Worm (Caenorhabditis elegans) whole organism, L2 larva: ENCODE results near the gene ccep-135.
A peak's percentile ranks its signal among the peaks of the same experiment; 100 is the strongest.

Experiments used
- C34F6.9 ChIP-seq: fragments of 150-350 bp; optimal IDR thresholded peaks from 2 replicates; lab custom pipeline; 2014; ENCODE audit warnings: missing biosample characterization, missing genetic modification characterization
- F13H6.1 ChIP-seq: sonication (generic microtip); optimal IDR thresholded peaks from 2 replicates; lab custom pipeline; 2016; ENCODE audit warnings: missing genetic modification characterization, missing compliant biosample characterization
- R02D3.7 ChIP-seq: fragments of 150-350 bp; optimal IDR thresholded peaks from 2 replicates; lab custom pipeline; 2014; ENCODE audit warnings: missing biosample characterization, missing genetic modification characterization
- Y55F3AM.14 ChIP-seq: fragments of 200-800 bp; sonication (Bioruptor generic); optimal IDR thresholded peaks from 2 replicates; lab custom pipeline; 2018; ENCODE audit warnings: mild to moderate bottlenecking, missing genetic modification characterization, missing compliant biosample characterization
- ZK546.5 ChIP-seq: sonication (generic microtip); optimal IDR thresholded peaks from 2 replicates; lab custom pipeline; 2017; ENCODE audit warnings: missing biosample characterization, missing genetic modification characterization
- alr-1 ChIP-seq: fragments of 150-350 bp; optimal IDR thresholded peaks from 2 replicates; lab custom pipeline; 2014; ENCODE audit warnings: missing biosample characterization, missing genetic modification characterization
- aly-2 ChIP-seq: fragments of 150-350 bp; optimal IDR thresholded peaks from 2 replicates; lab custom pipeline; 2014; ENCODE audit warnings: missing biosample characterization, missing genetic modification characterization
- ama-1 ChIP-seq: fragments of 150-350 bp; optimal IDR thresholded peaks from 2 replicates; lab custom pipeline; 2018; ENCODE audit warnings: inconsistent platforms
- blmp-1 ChIP-seq: sonication (generic microtip); optimal IDR thresholded peaks from 2 replicates; lab custom pipeline; 2017; ENCODE audit warnings: missing genetic modification characterization, mild to moderate bottlenecking, missing compliant biosample characterization, antibody characterized with exemption, moderate library complexity; ENCODE audit not compliant: insufficient read depth
- ceh-16 ChIP-seq: fragments of 150-350 bp; optimal IDR thresholded peaks from 2 replicates; lab custom pipeline; 2014; ENCODE audit warnings: missing biosample characterization, missing genetic modification characterization
- ceh-82 ChIP-seq: fragments of 150-350 bp; optimal IDR thresholded peaks from 2 replicates; lab custom pipeline; 2014; ENCODE audit warnings: missing biosample characterization, missing genetic modification characterization
- crh-2 ChIP-seq: sonication (generic microtip); optimal IDR thresholded peaks from 2 replicates; lab custom pipeline; 2017; ENCODE audit warnings: missing biosample characterization, missing genetic modification characterization
- dmd-4 ChIP-seq: sonication (generic microtip); optimal IDR thresholded peaks from 2 replicates; lab custom pipeline; 2017; ENCODE audit warnings: missing biosample characterization, missing genetic modification characterization
- egl-27 ChIP-seq: sonication (generic microtip); optimal IDR thresholded peaks from 3 replicates; lab custom pipeline; 2017; ENCODE audit warnings: missing biosample characterization, missing genetic modification reagents, missing genetic modification characterization
- elt-1 ChIP-seq: fragments of 150-350 bp; optimal IDR thresholded peaks from 2 replicates; lab custom pipeline; 2014; ENCODE audit warnings: missing biosample characterization, missing genetic modification characterization
- elt-3 ChIP-seq: sonication (generic microtip); optimal IDR thresholded peaks from 2 replicates; lab custom pipeline; 2017; ENCODE audit warnings: missing biosample characterization, missing genetic modification characterization
- fos-1 ChIP-seq: fragments of 150-350 bp; optimal IDR thresholded peaks from 2 replicates; lab custom pipeline; 2014; ENCODE audit warnings: missing biosample characterization, missing genetic modification characterization
- gmeb-1 ChIP-seq: fragments of 150-350 bp; optimal IDR thresholded peaks from 2 replicates; lab custom pipeline; 2014; ENCODE audit warnings: missing biosample characterization, missing genetic modification characterization
- lin-11 ChIP-seq: fragments of 150-350 bp; sonication (generic microtip); optimal IDR thresholded peaks from 2 replicates; lab custom pipeline; 2014; ENCODE audit warnings: missing biosample characterization, missing genetic modification characterization, inconsistent platforms, mixed read lengths
- lin-13 ChIP-seq: fragments of 150-350 bp; optimal IDR thresholded peaks from 2 replicates; lab custom pipeline; 2014; ENCODE audit warnings: missing biosample characterization, missing genetic modification reagents, missing genetic modification characterization
- lin-39 ChIP-seq: fragments of 150-350 bp; optimal IDR thresholded peaks from 2 replicates; lab custom pipeline; 2014; ENCODE audit warnings: missing biosample characterization, missing genetic modification reagents, missing genetic modification characterization
- lsy-2 ChIP-seq, 2 experiments: fragments of 150-350 bp in 1 of 2; sonication (generic microtip) in 1 of 2; optimal IDR thresholded peaks; 2 replicates each; lab custom pipeline; 2014 to 2017; ENCODE audit warnings: missing biosample characterization in 2 of 2, missing genetic modification characterization in 2 of 2
- mab-5 ChIP-seq: fragments of 150-350 bp; optimal IDR thresholded peaks from 2 replicates; lab custom pipeline; 2014; ENCODE audit warnings: missing biosample characterization, missing genetic modification characterization
- mbf-1 ChIP-seq: sonication (generic microtip); optimal IDR thresholded peaks from 2 replicates; lab custom pipeline; 2017; ENCODE audit warnings: missing biosample characterization, missing genetic modification characterization
- mdl-1 ChIP-seq, 2 experiments: fragments of 150-350 bp in 1 of 2; sonication (generic microtip) in 1 of 2; optimal IDR thresholded peaks; 2 replicates each; lab custom pipeline; 2017; ENCODE audit warnings: missing biosample characterization in 2 of 2, missing genetic modification characterization in 2 of 2
- nhr-10 ChIP-seq: sonication (generic microtip); optimal IDR thresholded peaks from 2 replicates; lab custom pipeline; 2017; ENCODE audit warnings: missing biosample characterization, missing genetic modification characterization
- nhr-11 ChIP-seq: fragments of 150-350 bp; optimal IDR thresholded peaks from 2 replicates; lab custom pipeline; 2014; ENCODE audit warnings: missing biosample characterization, missing genetic modification characterization
- nhr-12 ChIP-seq: fragments of 150-350 bp; optimal IDR thresholded peaks from 2 replicates; lab custom pipeline; 2014; ENCODE audit warnings: missing biosample characterization, missing genetic modification characterization
- nhr-129 ChIP-seq: fragments of 150-350 bp; optimal IDR thresholded peaks from 2 replicates; lab custom pipeline; 2014; ENCODE audit warnings: missing biosample characterization, missing genetic modification characterization
- nhr-21 ChIP-seq: fragments of 150-350 bp; optimal IDR thresholded peaks from 2 replicates; lab custom pipeline; 2014; ENCODE audit warnings: missing biosample characterization, missing genetic modification characterization
- nhr-23 ChIP-seq: fragments of 150-350 bp; optimal IDR thresholded peaks from 2 replicates; lab custom pipeline; 2014; ENCODE audit warnings: missing biosample characterization, missing genetic modification reagents, missing genetic modification characterization
- nhr-237 ChIP-seq: fragments of 150-350 bp; optimal IDR thresholded peaks from 2 replicates; lab custom pipeline; 2014; ENCODE audit warnings: missing biosample characterization, missing genetic modification characterization
- nhr-25 ChIP-seq: fragments of 150-350 bp; sonication (generic microtip); optimal IDR thresholded peaks from 3 replicates; lab custom pipeline; 2014; ENCODE audit warnings: missing biosample characterization, missing genetic modification characterization
- nhr-6 ChIP-seq: fragments of 150-350 bp; optimal IDR thresholded peaks from 2 replicates; lab custom pipeline; 2014; ENCODE audit warnings: missing biosample characterization, missing genetic modification characterization
- nhr-77 ChIP-seq: fragments of 150-350 bp; optimal IDR thresholded peaks from 2 replicates; lab custom pipeline; 2014; ENCODE audit warnings: missing biosample characterization, missing genetic modification characterization
- peb-1 ChIP-seq: fragments of 150-350 bp; optimal IDR thresholded peaks from 2 replicates; lab custom pipeline; 2014; ENCODE audit warnings: missing biosample characterization, missing genetic modification characterization
- sem-4 ChIP-seq: fragments of 150-350 bp; optimal IDR thresholded peaks from 2 replicates; lab custom pipeline; 2014; ENCODE audit warnings: missing biosample characterization, missing genetic modification reagents, missing genetic modification characterization
- skn-1 ChIP-seq: sonication (generic microtip); optimal IDR thresholded peaks from 2 replicates; lab custom pipeline; 2017; ENCODE audit warnings: missing biosample characterization, missing genetic modification characterization
- sma-3 ChIP-seq: sonication (generic microtip); optimal IDR thresholded peaks from 2 replicates; lab custom pipeline; 2016; ENCODE audit warnings: missing genetic modification reagents, missing genetic modification characterization, missing compliant biosample characterization
- sma-9 ChIP-seq, 2 experiments: fragments of 150-350 bp in 1 of 2; sonication (generic microtip) in 1 of 2; optimal IDR thresholded peaks; 2 replicates each; lab custom pipeline; 2014 to 2016; ENCODE audit warnings: missing genetic modification characterization in 2 of 2, mild to moderate bottlenecking in 1 of 2, missing biosample characterization in 1 of 2, missing compliant biosample characterization in 1 of 2, missing genetic modification reagents in 1 of 2, moderate library complexity in 1 of 2
- snpc-4 ChIP-seq: fragments of 150-350 bp; optimal IDR thresholded peaks from 2 replicates; lab custom pipeline; 2014; ENCODE audit warnings: missing biosample characterization, missing genetic modification characterization
- unc-39 ChIP-seq: fragments of 150-350 bp; optimal IDR thresholded peaks from 2 replicates; lab custom pipeline; 2014; ENCODE audit warnings: missing biosample characterization, missing genetic modification characterization
- unc-55 ChIP-seq: fragments of 150-350 bp; sonication (generic microtip); optimal IDR thresholded peaks from 3 replicates; lab custom pipeline; 2014; ENCODE audit warnings: missing biosample characterization, missing genetic modification reagents, missing genetic modification characterization
- unc-62 ChIP-seq: fragments of 150-350 bp; optimal IDR thresholded peaks from 2 replicates; lab custom pipeline; 2014; ENCODE audit warnings: missing biosample characterization, missing genetic modification reagents, missing genetic modification characterization
- zag-1 ChIP-seq: fragments of 150-350 bp; optimal IDR thresholded peaks from 2 replicates; lab custom pipeline; 2014; ENCODE audit warnings: missing biosample characterization, missing genetic modification characterization
- ztf-1 ChIP-seq: fragments of 200-800 bp; sonication (Bioruptor generic); conservative IDR thresholded peaks from 2 replicates; pipeline ENCODE4 v1.3.6; 2022; ENCODE audit warnings: missing genetic modification characterization, missing compliant biosample characterization
- ztf-11 ChIP-seq: sonication (generic microtip); optimal IDR thresholded peaks from 2 replicates; lab custom pipeline; 2017; ENCODE audit warnings: missing biosample characterization, missing genetic modification characterization
- ztf-4 ChIP-seq: fragments of 150-350 bp; optimal IDR thresholded peaks from 2 replicates; lab custom pipeline; 2014; ENCODE audit warnings: missing biosample characterization, missing genetic modification characterization

ccep-135 gene

DNA sequence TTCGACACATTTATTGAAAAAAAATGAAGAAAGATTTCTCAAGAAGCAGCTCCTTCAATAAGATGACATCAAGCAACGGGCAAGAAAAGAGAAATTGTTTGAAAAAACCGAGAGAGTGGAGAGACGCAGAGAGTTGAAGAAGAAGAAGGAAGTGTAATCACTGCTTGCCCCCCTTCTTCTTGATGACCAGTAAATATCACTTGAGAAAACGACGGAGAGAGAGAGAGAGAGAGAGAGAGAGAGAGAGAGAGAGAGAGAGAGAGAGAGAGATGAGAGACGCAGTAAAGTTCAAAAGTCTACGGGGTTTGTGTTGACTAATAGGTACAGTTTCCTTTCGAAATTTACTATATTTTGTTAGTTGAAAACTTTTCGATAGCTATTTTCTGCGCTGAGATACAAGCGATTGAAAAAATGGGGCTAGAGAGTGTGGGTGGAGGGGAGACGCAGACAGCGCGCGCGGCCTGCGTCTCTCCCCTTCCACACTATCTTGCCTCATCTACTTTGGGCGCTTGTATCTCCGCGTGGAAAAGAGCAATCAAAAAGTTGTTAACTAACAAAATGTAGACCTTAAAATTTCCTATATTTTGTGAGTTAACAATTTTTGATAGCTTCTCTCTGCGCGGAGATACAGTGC lies 25.7 kb upstream of the ccep-135 start:
- TF ChIP-seq nhr-11 (tag; lab: Kevin White, UChicago) (no peak), unc-39 (tag; lab: Kevin White, UChicago) (no peak), sma-3 (peak; percentile 62), snpc-4 (tag; lab: Kevin White, UChicago) (peak; percentile 67), ztf-4 (peak; percentile 27), skn-1 (tag; lab: Kevin White, UChicago) (no peak), aly-2 (no peak), fos-1 (tag; lab: Kevin White, UChicago) (peak; percentile 56), nhr-21 (tag; lab: Kevin White, UChicago) (peak; percentile 50), nhr-6 (tag; lab: Kevin White, UChicago) (no peak), crh-2 (peak; percentile 66), lin-11 (tag; lab: Kevin White, UChicago) (no peak), blmp-1 (tag; lab: Kevin White, UChicago) (peak; percentile 28), ceh-16 (no peak), zag-1 (no peak), nhr-10 (tag; lab: Kevin White, UChicago) (no peak), nhr-237 (no peak), mdl-1 (tag; optimal IDR thresholded peaks at IDR 0.05; lab: Kevin White, UChicago) (peak in 1 of 2 experiments; percentile 1), Y55F3AM.14 (GFP tag; lab: Kevin White, UChicago) (no peak), F13H6.1 (tag; lab: Kevin White, UChicago) (peak; percentile 91), lin-39 (no peak), R02D3.7 (no peak), mbf-1 (tag; lab: Kevin White, UChicago) (no peak), unc-62 (GFP tag; lab: Kevin White, UChicago) (no peak), C34F6.9 (peak; percentile 66), unc-55 (GFP tag; lab: Kevin White, UChicago) (no peak), lin-13 (peak; percentile 64), elt-1 (no peak), nhr-23 (tag; lab: Kevin White, UChicago) (no peak), lsy-2 (tag; optimal IDR thresholded peaks at IDR 0.05; lab: Kevin White, UChicago) (peak; percentile 18 to 80), sem-4 (peak; percentile 41), elt-3 (tag; lab: Kevin White, UChicago) (no peak), mab-5 (peak; percentile 39), nhr-129 (tag; lab: Kevin White, UChicago) (peak; percentile 74), alr-1 (tag; lab: Kevin White, UChicago) (no peak), nhr-77 (no peak), peb-1 (tag; lab: Kevin White, UChicago) (no peak), ztf-1 (GFP tag; lab: Robert Waterston, UW) (no peak), nhr-12 (tag; lab: Kevin White, UChicago) (no peak), nhr-25 (tag; lab: Kevin White, UChicago) (peak; percentile 48), ztf-11 (tag; lab: Kevin White, UChicago) (no peak), ama-1 (lab: Kevin White, UChicago) (no peak), dmd-4 (no peak), gmeb-1 (tag; lab: Kevin White, UChicago) (peak; percentile 50), egl-27 (tag; lab: Kevin White, UChicago) (peak; percentile 38), ZK546.5 (tag; lab: Kevin White, UChicago) (peak; percentile 41), sma-9 (GFP tag; optimal IDR thresholded peaks at IDR 0.05; lab: Kevin White, UChicago) (peak; percentile 65), sma-9 (tag; optimal IDR thresholded peaks at IDR 0.05; lab: Kevin White, UChicago) (no peak), ceh-82 (tag; lab: Kevin White, UChicago) (no peak)
